Fruit fly (Drosophila melanogaster) whole organism, prepupa: ENCODE results near the gene pr.

Experiments used
- Blimp-1 ChIP-seq: fragments of 200-800 bp; sonication (Bioruptor generic); optimal IDR thresholded peaks from 3 replicates; lab custom pipeline; 2017; ENCODE audit warnings: missing biosample characterization, missing genetic modification characterization, mild to moderate bottlenecking, moderate library complexity, missing genetic modification reagents
- CG10631 ChIP-seq: fragments of 200-800 bp; sonication (Bioruptor generic); optimal IDR thresholded peaks from 2 replicates; lab custom pipeline; 2016; ENCODE audit warnings: missing biosample characterization, missing genetic modification characterization
- CG11762 ChIP-seq: fragments of 200-800 bp; sonication (Bioruptor generic); optimal IDR thresholded peaks from 3 replicates; lab custom pipeline; 2016; ENCODE audit warnings: missing biosample characterization, missing genetic modification characterization; ENCODE audit not compliant: insufficient read depth
- CG15336 ChIP-seq: fragments of 200-800 bp; sonication (Bioruptor generic); IDR thresholded peaks from 2 replicates; pipeline ENCODE4 v1.3.6; 2022; ENCODE audit warnings: missing biosample characterization, missing genetic modification characterization
- CG3919 ChIP-seq: fragments of 200-800 bp; sonication (Bioruptor generic); optimal IDR thresholded peaks from 3 replicates; lab custom pipeline; 2016; ENCODE audit warnings: missing biosample characterization, missing genetic modification characterization
- CG4318 ChIP-seq: fragments of 200-800 bp; sonication (Bioruptor generic); optimal IDR thresholded peaks from 3 replicates; lab custom pipeline; 2017; ENCODE audit warnings: missing biosample characterization, mild to moderate bottlenecking, missing genetic modification characterization
- CG6792 ChIP-seq: fragments of 200-800 bp; sonication (Bioruptor generic); optimal IDR thresholded peaks from 3 replicates; lab custom pipeline; 2016; ENCODE audit warnings: missing biosample characterization, missing genetic modification characterization
- CG6808 ChIP-seq: fragments of 200-800 bp; sonication (Bioruptor generic); optimal IDR thresholded peaks from 3 replicates; lab custom pipeline; 2017; ENCODE audit warnings: missing biosample characterization, missing genetic modification characterization, mild to moderate bottlenecking, moderate library complexity, missing genetic modification reagents
- CG6854 ChIP-seq: fragments of 200-800 bp; sonication (Bioruptor generic); optimal IDR thresholded peaks from 2 replicates; lab custom pipeline; 2017; ENCODE audit warnings: missing biosample characterization, mild to moderate bottlenecking, missing genetic modification characterization
- CG7368 ChIP-seq: fragments of 200-800 bp; sonication (Bioruptor generic); optimal IDR thresholded peaks from 3 replicates; lab custom pipeline; 2016; ENCODE audit warnings: missing biosample characterization, missing genetic modification characterization
- CG8319 ChIP-seq: fragments of 200-800 bp; sonication (Bioruptor generic); optimal IDR thresholded peaks from 3 replicates; lab custom pipeline; 2016; ENCODE audit warnings: missing biosample characterization, missing genetic modification characterization
- Eip75B ChIP-seq: fragments of 200-800 bp; sonication (Bioruptor generic); optimal IDR thresholded peaks from 3 replicates; lab custom pipeline; 2016; ENCODE audit warnings: missing biosample characterization, missing genetic modification characterization
- Eip78C ChIP-seq: fragments of 200-800 bp; sonication (Bioruptor generic); peaks from one replicate; lab custom pipeline; 2016; ENCODE audit warnings: missing biosample characterization, missing genetic modification characterization
- Eip93F ChIP-seq: fragments of 200-800 bp; sonication (Bioruptor generic); optimal IDR thresholded peaks from 2 replicates; lab custom pipeline; 2016; ENCODE audit warnings: missing biosample characterization, mild to moderate bottlenecking, missing genetic modification characterization
- Hr39 ChIP-seq: fragments of 200-800 bp; sonication (Bioruptor generic); optimal IDR thresholded peaks from 2 replicates; lab custom pipeline; 2016; ENCODE audit warnings: missing biosample characterization, missing genetic modification characterization
- Lpt ChIP-seq: fragments of 200-800 bp; sonication (Bioruptor generic); optimal IDR thresholded peaks from 3 replicates; lab custom pipeline; 2016; ENCODE audit warnings: missing biosample characterization, missing genetic modification characterization
- Met ChIP-seq: fragments of 200-800 bp; sonication (Bioruptor generic); optimal IDR thresholded peaks from 3 replicates; lab custom pipeline; 2016; ENCODE audit warnings: missing biosample characterization, missing genetic modification characterization
- Sox15 ChIP-seq: fragments of 200-800 bp; sonication (Bioruptor generic); optimal IDR thresholded peaks from 3 replicates; lab custom pipeline; 2016; ENCODE audit warnings: missing biosample characterization, missing genetic modification characterization
- acj6 ChIP-seq: fragments of 200-800 bp; sonication (Bioruptor generic); optimal IDR thresholded peaks from 3 replicates; lab custom pipeline; 2016; ENCODE audit warnings: missing biosample characterization, missing genetic modification characterization
- dac ChIP-seq: fragments of 200-800 bp; sonication (Bioruptor generic); optimal IDR thresholded peaks from 2 replicates; lab custom pipeline; 2017; ENCODE audit warnings: missing biosample characterization, mild to moderate bottlenecking, missing genetic modification characterization
- dsx ChIP-seq: fragments of 200-800 bp; optimal IDR thresholded peaks from 3 replicates; lab custom pipeline; 2019; ENCODE audit warnings: missing biosample characterization, mild to moderate bottlenecking, missing genetic modification characterization, moderate library complexity; ENCODE audit not compliant: poor library complexity, severe bottlenecking
- eg ChIP-seq: fragments of 200-800 bp; sonication (Bioruptor generic); IDR thresholded peaks from 3 replicates; pipeline ENCODE4 v1.3.6; 2022; ENCODE audit warnings: missing biosample characterization, missing genetic modification characterization
- esn ChIP-seq: fragments of 200-800 bp; sonication (Bioruptor generic); optimal IDR thresholded peaks from 2 replicates; lab custom pipeline; 2016; ENCODE audit warnings: missing biosample characterization, mild to moderate bottlenecking, missing genetic modification characterization, moderate library complexity
- fkh ChIP-seq: fragments of 200-800 bp; sonication (Bioruptor generic); optimal IDR thresholded peaks from 3 replicates; lab custom pipeline; 2017; ENCODE audit warnings: missing biosample characterization, mild to moderate bottlenecking, missing genetic modification characterization, moderate library complexity
- lz ChIP-seq: fragments of 200-800 bp; sonication (Bioruptor generic); optimal IDR thresholded peaks from 3 replicates; lab custom pipeline; 2016; ENCODE audit warnings: missing biosample characterization, missing genetic modification characterization
- net ChIP-seq: fragments of 200-800 bp; sonication (Bioruptor generic); optimal IDR thresholded peaks from 3 replicates; lab custom pipeline; 2016; ENCODE audit warnings: missing biosample characterization, missing genetic modification characterization
- spab ChIP-seq: fragments of 200-800 bp; sonication (Bioruptor generic); optimal IDR thresholded peaks from 2 replicates; lab custom pipeline; 2017; ENCODE audit warnings: missing biosample characterization, mild to moderate bottlenecking, missing genetic modification characterization, missing genetic modification reagents
- svp ChIP-seq: fragments of 200-800 bp; sonication (Bioruptor generic); peaks from one replicate; lab custom pipeline; 2016; ENCODE audit warnings: missing biosample characterization, missing genetic modification characterization
- vri ChIP-seq: fragments of 200-800 bp; sonication (Bioruptor generic); optimal IDR thresholded peaks from 3 replicates; lab custom pipeline; 2016; ENCODE audit warnings: missing biosample characterization, mild to moderate bottlenecking, missing genetic modification characterization

pr gene

DNA sequence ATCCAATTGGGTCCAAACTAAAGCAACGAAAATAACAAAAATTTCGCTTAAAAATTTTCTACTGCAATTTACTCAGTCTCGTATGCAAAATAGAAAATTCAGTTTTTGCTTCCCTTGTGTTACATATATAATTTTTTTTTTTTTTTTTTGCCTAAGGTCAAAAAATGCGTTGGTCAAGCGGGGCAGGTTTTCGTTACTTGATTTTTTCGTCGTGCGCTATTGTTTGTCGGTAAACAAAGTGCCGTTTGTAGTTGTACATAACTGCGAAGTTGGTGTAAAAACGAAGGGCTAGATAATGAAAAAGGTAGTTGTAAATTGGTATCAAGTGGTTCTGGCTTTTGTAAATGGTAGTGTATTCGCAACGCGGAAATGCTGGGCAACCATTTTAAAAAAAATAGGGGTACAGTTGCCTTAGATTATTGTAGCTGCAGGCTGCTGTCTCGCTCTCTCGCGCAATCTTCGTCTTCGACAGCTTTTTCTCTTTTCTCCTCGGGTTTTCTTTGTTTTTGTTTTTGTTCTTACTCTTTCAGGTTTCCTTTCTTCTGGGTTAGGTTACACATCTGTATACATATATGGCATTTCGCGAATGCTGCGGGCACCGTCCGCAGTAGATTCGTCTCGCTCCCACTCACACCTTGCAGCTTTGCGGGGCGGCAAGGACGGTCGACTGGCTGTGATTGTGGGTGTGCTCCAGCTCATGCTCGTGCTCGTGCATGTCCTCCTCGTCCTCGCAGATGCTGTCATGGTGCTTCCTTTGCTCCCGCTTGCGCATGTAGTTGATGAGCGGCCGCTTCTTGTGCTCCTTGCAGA is 7.1 kb upstream of the pr start (continued):
- TF ChIP-seq Eip75B (no peak), eg (GFP tag; lab: Robert Waterston, UW) (no peak), fkh (GFP tag; lab: Kevin White, UChicago) (peak; percentile 32), net (GFP tag; lab: Kevin White, UChicago) (no peak), lz (no peak), CG4318 (no peak), acj6 (GFP tag; lab: Kevin White, UChicago) (no peak), Blimp-1 (GFP tag; lab: Kevin White, UChicago) (no peak), dsx (GFP tag; lab: Kevin White, UChicago) (no peak), dac (GFP tag; lab: Kevin White, UChicago) (no peak), Sox15 (GFP tag; lab: Kevin White, UChicago) (no peak), Eip78C (GFP tag; lab: Kevin White, UChicago) (peak; percentile 63), Met (no peak), Hr39 (no peak), CG3919 (GFP tag; lab: Kevin White, UChicago) (no peak), CG6808 (GFP tag; lab: Kevin White, UChicago) (peak; percentile 9), CG7368 (no peak), spab (GFP tag; lab: Kevin White, UChicago) (no peak)

DNA sequence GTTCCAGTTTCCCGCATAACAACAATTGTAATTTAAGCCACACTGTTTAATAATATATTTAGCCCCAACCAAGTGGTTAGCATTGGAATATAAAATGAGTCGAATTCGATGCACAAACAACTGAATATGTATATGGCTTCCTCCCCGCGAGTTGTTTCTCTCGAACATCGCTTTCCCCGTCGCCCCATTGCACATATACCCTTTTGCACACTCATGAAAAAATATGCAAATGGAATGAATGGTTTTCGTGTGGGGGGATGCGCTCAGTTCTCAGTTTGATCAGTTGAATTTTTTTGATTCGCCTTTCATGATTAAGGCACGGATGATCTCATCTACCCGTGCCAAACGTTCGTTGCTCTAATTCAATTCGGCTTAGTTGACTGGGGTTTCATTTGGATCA is 5.5 kb upstream of the pr start:
- TF ChIP-seq Eip78C (GFP tag; lab: Kevin White, UChicago) (peak; percentile 39), Sox15 (GFP tag; lab: Kevin White, UChicago) (no peak), dac (GFP tag; lab: Kevin White, UChicago) (no peak), svp (GFP tag; lab: Kevin White, UChicago) (peak; percentile 7)
- TF ChIP-seq, all 60 proteins: peak for 2

DNA sequence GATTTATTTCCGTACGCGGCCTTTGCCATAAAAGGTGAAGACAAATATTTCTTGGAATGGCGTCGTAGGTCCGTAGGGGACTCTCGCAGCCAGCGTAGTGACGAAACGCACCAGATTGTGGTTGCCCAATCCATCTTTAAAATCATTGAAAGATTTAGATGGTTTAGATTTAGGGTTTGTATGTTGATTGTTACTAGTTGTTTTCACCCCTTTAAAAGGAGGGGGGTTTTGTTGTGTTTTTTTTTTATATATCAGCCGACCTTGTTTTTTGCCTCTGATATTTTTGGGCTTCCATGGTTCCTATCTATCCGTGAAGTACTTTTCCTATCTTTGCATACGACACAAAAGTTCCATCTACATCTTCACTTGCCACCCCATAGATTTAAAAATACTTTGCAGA is 3.6 kb upstream of the pr start:
- TF ChIP-seq CG10631 (GFP tag; lab: Kevin White, UChicago) (no peak), CG15336 (GFP tag; lab: Robert Waterston, UW) (no peak), CG6854 (GFP tag; lab: Kevin White, UChicago) (no peak), svp (GFP tag; lab: Kevin White, UChicago) (peak; percentile 57), Eip78C (GFP tag; lab: Kevin White, UChicago) (peak; percentile 31), Sox15 (GFP tag; lab: Kevin White, UChicago) (no peak), Met (peak; percentile 12), CG11762 (GFP tag; lab: Kevin White, UChicago) (no peak), CG6792 (GFP tag; lab: Kevin White, UChicago) (no peak), Lpt (GFP tag; lab: Kevin White, UChicago) (no peak), fkh (GFP tag; lab: Kevin White, UChicago) (peak; percentile 8), lz (peak; percentile 42), spab (GFP tag; lab: Kevin White, UChicago) (no peak), Hr39 (peak; percentile 19), esn (GFP tag; lab: Kevin White, UChicago) (peak; percentile 12), CG8319 (no peak), dsx (GFP tag; lab: Kevin White, UChicago) (no peak)

DNA sequence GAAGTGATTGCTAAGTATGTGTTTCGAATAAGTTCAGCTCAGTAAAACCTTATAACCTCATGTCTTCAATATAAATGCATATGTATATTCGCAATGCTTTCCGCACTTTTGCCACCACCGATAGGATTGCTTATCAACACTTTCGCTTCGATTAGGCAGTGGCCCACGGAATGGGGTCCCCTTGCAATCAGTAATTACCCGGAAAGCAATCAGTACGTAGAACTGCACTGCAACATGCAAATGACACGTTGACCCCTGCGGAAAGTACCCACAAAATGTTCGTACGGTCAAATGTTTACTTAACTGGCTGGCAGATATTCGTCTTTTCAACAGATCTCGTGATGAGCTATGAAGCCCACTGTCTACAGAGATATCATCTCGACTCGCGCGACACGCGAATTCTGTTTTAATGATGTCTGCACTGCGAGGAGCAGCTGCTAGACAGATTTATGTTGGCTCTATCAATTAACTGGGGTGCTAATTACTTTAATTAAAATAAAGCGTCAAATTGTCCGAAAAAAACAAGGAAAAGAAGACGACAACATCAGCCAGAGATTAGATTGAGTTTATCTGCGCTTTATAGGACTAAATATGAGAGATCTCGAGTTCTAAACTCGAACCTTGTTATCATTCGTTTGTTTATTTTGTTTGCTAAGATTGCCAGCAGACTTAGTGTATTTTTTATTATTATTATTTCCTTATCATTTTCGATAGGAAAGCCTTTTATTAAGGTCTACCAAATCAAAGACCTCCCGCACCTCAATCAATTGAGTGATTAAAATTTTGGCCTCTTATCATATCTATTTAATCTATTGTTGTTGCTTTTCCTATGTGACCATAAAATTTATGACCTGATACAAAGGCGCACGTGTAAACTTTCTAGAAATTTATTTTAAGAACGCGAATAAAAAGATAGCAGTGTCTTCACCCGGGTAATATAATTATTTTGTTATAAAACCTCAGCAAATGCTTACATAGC is 2.5 kb upstream of the pr start:
- TF ChIP-seq vri (GFP tag; lab: Kevin White, UChicago) (peak; percentile 41), svp (GFP tag; lab: Kevin White, UChicago) (peak; percentile 99), Eip93F (GFP tag; lab: Kevin White, UChicago) (peak; percentile 40), dsx (GFP tag; lab: Kevin White, UChicago) (no peak), fkh (GFP tag; lab: Kevin White, UChicago) (peak; percentile 59)
